Fruit fly (Drosophila melanogaster) whole organism, adult: ENCODE measurements around the gene Mst27D.

ENCODE experiments used
- Clk ChIP-seq: fragments of 200-800 bp; sonication (Bioruptor generic); optimal IDR thresholded peaks from 2 replicates; lab custom pipeline; 2017; ENCODE audit warnings: missing biosample characterization, missing genetic modification characterization
- Mnt ChIP-seq: fragments of 200-800 bp; sonication (Bioruptor generic); optimal IDR thresholded peaks from 2 replicates; lab custom pipeline; 2016; ENCODE audit warnings: missing biosample characterization, mild to moderate bottlenecking, missing genetic modification characterization
- cnc ChIP-seq, 2 experiments: fragments of >200 bp; optimal IDR thresholded peaks; 2 replicates each; lab custom pipeline; 2017

DNA sequence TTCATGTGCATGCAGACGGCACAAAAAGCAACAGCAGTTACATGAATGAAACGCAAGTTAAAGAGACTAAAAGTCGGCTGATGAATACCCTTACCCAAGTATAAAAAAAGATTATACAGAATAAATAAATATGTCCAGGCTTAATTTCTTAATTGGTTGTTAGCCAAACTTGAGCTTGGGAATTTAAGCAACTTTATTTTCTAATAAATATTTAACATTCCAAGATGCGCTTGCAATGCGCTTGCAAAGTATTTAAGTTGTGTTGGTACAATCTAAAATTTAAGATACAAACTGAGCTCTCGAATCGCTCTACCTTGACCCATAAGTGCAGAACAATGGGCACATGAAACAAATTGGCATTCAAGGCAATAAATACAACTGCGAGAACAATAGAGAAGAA is 47.2 kb upstream of the Mst27D start:
- TF ChIP-seq Clk (GFP tag; lab: Kevin White, UChicago) (no peak), Mnt (no peak), cnc (optimal IDR thresholded peaks at IDR 0.05; lab: Kevin White, UChicago) (no peak)
